Worm (Caenorhabditis elegans): ENCODE data around the gene gpx-2.

DNA sequence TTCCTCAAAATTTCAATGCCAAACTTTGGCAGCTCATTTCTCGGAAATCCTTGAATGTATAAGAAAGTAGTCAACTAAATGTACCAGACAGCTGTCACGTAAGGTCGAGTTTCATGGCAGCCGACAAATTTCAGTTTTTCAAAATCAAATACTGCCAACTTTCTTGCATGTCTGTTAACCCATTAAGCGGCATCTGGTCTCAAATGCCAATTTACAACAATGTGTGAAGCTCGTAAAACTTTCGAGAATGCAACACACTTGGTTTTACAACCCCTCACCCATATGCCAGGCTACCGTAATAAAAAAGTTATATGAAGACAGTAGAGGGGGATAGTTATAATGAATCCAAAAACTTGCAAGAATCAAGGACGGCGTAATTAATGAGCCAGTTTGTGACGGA, 37.0 kb downstream of the gpx-2 start:
- TF ChIP-seq ama-1 (optimal IDR thresholded peaks at IDR 0.05) (no peak), ama-1 (GFP tag; optimal IDR thresholded peaks at IDR 0.05) (no peak), nhr-90 (tag; optimal IDR thresholded peaks at IDR 0.05) (no peak)
